Worm (Caenorhabditis elegans) whole organism, L4/young adult: ENCODE measurements around the gene slc-17.5.

ENCODE experiments used
- W03F9.2 ChIP-seq: fragments of 150-350 bp; optimal IDR thresholded peaks from 2 replicates; lab custom pipeline; 2014; ENCODE audit warnings: missing biosample characterization, missing genetic modification characterization
- dao-5 ChIP-seq: sonication (generic microtip); optimal IDR thresholded peaks from 2 replicates; lab custom pipeline; 2016; ENCODE audit warnings: missing genotype, missing genetic modification characterization, moderate library complexity, missing compliant biosample characterization
- him-1 ChIP-seq: sonication (generic microtip); optimal IDR thresholded peaks from 2 replicates; lab custom pipeline; 2016; ENCODE audit warnings: missing genotype, missing genetic modification reagents, missing genetic modification characterization, missing compliant biosample characterization

Gene slc-17.5

DNA sequence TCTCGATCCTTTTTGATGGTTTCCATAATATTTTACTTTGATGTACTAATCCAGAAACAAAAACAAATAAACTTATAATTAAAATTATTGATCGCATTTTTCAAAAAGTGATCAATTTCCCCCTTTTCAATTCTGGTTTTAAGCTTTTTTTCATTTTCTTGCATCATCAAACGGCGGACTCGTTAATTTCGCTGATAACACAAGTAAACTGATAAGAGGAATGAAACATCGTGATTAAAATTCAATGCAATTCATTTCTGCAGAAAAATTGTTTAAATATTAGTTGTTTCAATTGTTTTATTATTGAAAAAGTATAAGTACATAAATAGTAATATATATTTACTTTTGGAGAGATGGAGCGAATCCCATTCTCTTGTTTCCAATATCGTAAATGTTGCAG lies 17.4 kb downstream of the slc-17.5 start:
- TF ChIP-seq dao-5 (no peak), W03F9.2 (tag; lab: Kevin White, UChicago) (no peak), him-1 (tag; lab: Kevin White, UChicago) (no peak)

DNA sequence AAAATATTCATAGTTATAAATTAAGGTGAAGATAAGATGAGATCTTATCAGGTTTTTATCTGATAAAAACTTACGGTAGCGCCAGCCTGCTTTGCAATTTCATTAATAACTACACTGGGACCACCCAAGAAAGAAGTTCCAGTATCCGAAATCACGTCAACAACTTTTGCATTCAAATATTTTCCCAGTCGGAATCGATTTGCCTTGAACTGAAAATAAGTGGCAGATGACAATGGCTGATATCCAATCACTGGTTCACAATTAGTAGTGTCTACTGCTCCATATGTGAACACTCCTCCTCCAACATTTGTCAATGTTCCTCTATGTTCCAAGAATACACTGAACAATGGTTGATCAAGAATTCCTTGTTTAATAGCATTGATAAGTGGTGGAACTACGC lies 18.5 kb downstream of the slc-17.5 start, which contains the start of gene F21F8.5:
Gene F21F8.5, minus strand, starts transcription at position 101 of the 400 bp plus-strand sequence.
- no peak for TF ChIP-seq dao-5
- no peak for TF ChIP-seq him-1 (tag; lab: Kevin White, UChicago)
- no peak for TF ChIP-seq W03F9.2 (tag; lab: Kevin White, UChicago)

DNA sequence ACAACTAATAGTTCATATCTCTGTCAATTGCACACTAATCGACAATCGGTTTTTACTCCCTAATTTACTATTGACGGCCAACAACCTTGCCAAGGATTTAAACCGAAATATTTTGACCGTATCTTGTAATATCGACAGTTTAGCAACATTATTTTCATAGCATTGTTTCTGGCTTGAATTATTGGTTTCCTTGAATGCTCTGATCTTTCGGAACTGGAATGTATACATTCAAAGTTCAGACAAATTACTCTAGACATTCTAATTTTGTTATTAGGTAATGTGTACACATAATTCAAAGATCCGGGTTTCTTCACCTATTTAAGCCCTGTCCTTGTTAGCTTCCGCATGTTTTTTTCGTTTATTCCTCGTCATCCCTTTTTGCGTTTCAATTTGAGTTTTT lies 20.8 kb downstream of the slc-17.5 start, which contains the start of gene C16D9.9:
Gene C16D9.9, plus strand, starts transcription at position 301 of the 400 bp plus-strand sequence.
- TF ChIP-seq dao-5: no peak
- TF ChIP-seq him-1 (tag; lab: Kevin White, UChicago): no peak

DNA sequence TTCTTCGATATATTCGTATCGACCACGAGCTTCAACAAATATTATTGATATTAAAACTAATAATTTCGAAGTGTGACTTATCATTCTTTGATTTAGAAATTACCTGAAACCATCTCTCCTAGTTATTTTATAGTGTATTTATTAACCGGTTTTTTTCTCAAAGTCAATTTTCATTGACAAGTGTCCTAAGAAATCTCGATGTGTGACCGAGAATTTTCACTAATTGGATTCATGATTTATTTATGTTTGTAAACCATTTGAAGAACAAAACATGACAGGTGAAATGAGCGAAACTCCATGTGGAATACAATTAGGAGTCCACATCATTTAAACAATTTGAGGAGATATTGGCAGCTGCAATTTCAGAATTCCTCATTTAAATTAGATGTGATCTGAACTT lies 21.2 kb downstream of the slc-17.5 start, which contains the start of gene C16D9.8:
Gene C16D9.8, minus strand, starts transcription at position 101 of the 400 bp plus-strand sequence.
- TF ChIP-seq dao-5 (no peak), him-1 (tag; lab: Kevin White, UChicago) (no peak), W03F9.2 (tag; lab: Kevin White, UChicago) (no peak)

ce11 chrV:8262212-8262611 lies 22.5 kb downstream of the slc-17.5 start:
- no peak for TF ChIP-seq dao-5
- TF ChIP-seq him-1 (tag; lab: Kevin White, UChicago): no peak
- no peak for TF ChIP-seq W03F9.2 (tag; lab: Kevin White, UChicago)

ce11 chrV:8259016-8259415 lies 25.7 kb downstream of the slc-17.5 start, which contains the start of gene C16D9.1:
TSS of gene C16D9.1 (plus strand) at chrV:8259316.
- TF ChIP-seq dao-5 (no peak), him-1 (tag; lab: Kevin White, UChicago) (no peak), W03F9.2 (tag; lab: Kevin White, UChicago) (no peak)

DNA sequence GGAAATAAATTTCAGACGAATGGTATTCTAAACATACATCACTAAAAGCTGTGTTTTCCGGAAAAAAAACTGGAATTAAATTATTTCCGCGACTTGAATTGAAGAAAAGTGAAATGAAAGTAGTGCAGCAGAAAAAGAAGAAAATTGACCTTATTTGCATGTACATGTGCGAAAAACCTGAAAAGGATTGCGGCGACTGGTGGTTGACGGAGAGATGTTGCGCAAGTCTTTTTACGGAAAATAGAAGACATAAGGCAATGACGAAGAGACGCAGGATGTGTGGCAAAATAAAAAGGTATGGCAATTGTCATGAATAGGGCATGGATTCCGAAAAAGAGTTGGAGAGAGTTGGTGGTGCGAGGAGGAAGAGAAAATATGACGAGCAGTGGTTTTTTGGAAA lies 29.7 kb downstream of the slc-17.5 start:
- no peak for TF ChIP-seq him-1 (tag; lab: Kevin White, UChicago)
- no peak for TF ChIP-seq dao-5
- TF ChIP-seq W03F9.2 (tag; lab: Kevin White, UChicago): no peak

DNA sequence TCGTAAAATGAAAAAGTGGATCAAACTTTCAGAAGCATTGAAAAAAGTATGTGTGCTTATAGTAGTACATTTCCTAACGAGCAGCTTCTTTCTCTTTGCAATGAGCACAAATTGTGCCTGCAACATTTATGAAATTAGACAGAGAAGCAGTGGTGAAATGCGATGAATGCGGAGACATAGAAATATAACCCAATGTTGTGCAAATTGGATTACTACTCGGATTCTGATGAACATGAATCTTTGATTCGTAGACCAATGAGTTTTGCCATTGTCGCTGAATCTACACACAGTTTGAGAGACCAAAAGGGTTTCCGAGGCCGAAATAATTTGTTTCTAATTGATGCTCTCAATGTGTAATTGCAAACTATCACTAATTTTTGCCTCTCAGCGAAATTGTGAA lies 30.8 kb downstream of the slc-17.5 start:
- TF ChIP-seq him-1 (tag; lab: Kevin White, UChicago) (no peak), dao-5 (no peak), W03F9.2 (tag; lab: Kevin White, UChicago) (no peak)

DNA sequence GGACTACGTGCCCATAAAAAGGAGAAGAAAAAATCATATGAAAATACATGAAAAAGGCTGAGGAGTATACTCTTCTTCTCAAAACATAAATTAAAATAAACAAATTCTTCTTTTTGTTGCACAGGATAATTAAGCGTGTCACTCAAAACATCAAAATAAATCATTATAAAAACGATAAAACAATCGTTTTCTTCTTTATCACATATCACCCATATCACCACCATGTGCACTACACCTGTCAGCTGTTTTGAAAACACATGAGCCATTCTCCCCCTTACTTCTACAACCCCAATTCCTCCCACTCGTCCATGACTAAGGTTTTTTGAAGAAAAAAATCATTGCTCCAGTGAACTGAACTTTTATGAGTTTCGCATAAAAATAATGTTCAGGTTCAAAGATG lies 32.2 kb downstream of the slc-17.5 start:
- no peak for TF ChIP-seq W03F9.2 (tag; lab: Kevin White, UChicago)

DNA sequence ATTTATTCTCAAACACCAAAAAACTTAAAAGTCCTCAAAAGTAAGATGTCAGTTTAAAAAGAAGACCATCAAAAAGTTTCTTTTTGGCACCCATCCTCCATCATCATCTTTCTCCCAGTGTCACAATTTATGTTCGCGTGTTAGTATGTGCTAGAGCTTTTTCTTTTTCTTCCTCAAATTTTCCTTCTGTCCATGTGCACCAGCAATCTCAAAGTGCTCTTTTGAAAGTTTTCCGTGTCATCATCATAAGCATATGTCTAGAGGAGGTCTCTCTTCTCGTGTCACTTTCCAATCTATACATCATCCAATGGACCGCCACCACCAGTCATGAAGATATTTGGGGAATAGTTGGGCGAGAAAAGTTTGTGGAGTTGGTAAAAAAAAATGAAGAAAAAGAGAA lies 33.6 kb downstream of the slc-17.5 start:
- TF ChIP-seq him-1 (tag; lab: Kevin White, UChicago) (no peak), W03F9.2 (tag; lab: Kevin White, UChicago) (no peak), dao-5 (no peak)

ce11 chrV:8250208-8250607 lies 34.5 kb downstream of the slc-17.5 start, which contains the start of gene C16D9.6:
TSS of gene C16D9.6 (minus strand) at chrV:8250308.
- TF ChIP-seq dao-5 (no peak), W03F9.2 (tag; lab: Kevin White, UChicago) (no peak)

DNA sequence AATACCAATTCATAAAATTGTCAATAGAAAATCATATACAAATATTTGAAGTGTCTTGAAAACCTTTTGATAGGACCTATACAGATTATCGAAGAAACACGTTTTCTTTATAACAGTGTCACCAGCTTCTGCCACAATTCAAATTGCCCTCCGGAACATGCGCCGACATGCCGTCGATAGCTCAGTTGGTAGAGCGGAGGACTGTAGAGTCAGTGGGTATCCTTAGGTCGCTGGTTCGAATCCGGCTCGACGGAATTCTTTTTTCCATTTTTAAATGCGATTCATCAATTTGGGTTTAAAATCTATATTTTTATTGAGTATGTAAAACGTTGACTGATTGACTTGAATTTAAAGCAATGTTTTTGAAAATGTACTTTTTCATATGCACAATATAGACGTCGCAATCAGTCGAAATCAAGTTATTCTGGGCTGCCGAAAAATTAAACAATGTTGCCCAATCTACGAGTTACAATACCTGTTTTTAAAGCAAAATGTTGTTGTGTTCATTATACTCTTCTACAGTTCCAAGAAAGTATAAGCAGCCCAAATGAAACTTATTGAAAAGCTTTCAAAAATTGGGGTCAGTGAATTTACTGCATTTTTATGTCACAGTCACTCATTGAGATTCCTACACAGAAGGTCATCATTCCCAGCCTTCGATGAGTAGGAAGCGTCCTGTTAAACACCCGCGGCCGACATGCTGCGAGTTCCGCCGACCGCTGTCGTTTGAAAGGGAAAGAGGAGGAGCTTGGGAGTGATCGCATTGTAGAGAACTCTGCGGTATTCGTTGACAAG lies 37.2 kb downstream of the slc-17.5 start:
- TF ChIP-seq W03F9.2 (tag; lab: Kevin White, UChicago) (peak; percentile 47), him-1 (tag; lab: Kevin White, UChicago) (no peak)

DNA sequence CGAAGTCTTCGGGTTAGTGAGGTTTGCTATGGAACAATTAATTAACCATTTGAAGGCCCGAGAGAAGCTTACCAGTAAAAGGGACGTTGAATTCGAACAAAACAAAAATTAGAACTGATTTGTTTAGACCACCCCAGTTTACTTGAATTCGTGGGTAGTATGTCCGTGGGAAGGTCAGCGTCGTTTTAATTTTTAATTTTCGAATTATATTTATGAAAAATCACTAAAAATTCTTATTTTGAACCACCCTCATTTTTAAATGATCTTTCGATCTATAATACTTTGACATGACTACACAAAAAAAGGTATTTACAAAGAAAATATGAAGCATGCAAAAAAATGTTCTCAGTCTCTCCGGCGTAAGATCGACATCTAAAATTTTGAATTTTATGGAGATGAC lies 39.2 kb downstream of the slc-17.5 start, which contains the start of gene C16D9.5:
Gene C16D9.5, minus strand, starts transcription at position 101 of the 400 bp plus-strand sequence.
- TF ChIP-seq him-1 (tag; lab: Kevin White, UChicago): no peak
- TF ChIP-seq dao-5: no peak
- TF ChIP-seq W03F9.2 (tag; lab: Kevin White, UChicago): no peak

DNA sequence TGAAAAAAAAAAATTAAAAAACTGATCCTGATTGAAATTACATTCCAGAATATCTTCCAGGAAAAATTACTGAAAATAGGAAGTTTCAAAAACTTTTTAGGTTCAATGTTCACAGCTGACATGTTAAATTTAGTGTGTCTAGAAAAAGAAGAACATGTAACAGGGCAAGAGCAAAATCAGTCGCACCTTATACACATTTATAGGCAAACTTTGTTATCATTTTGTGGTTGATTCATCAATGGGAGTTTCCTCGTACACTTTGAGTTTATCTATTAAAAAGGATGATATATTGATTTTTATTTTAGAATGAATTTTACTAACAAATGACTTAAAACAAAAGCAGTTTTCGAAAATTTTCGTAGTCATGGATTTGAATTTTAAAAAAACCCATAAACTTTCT lies 41.5 kb downstream of the slc-17.5 start:
- TF ChIP-seq him-1 (tag; lab: Kevin White, UChicago): no peak
- TF ChIP-seq W03F9.2 (tag; lab: Kevin White, UChicago): no peak
- no peak for TF ChIP-seq dao-5

DNA sequence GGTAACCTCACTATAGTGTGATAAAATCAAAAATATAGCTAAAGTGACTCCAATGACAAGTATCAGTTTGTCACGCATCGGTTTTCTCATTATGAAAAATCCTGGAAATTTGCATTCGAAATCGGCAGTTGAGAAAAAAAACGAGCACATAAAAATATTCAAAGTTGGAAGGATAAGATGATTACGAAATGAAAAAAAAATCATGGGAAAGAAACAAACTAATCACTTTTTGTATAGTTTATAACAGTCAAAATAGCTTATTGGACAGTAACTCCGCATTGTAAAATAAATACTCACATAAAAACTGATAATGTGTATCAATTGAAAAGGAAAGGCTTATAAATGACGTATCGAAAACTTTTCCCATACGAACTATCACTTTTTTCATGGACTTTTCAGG lies 41.9 kb downstream of the slc-17.5 start, which contains the start of gene C16D9.4:
Gene C16D9.4, minus strand, starts transcription at position 101 of the 400 bp plus-strand sequence.
- TF ChIP-seq him-1 (tag; lab: Kevin White, UChicago) (no peak), dao-5 (no peak), W03F9.2 (tag; lab: Kevin White, UChicago) (no peak)
